Worm (Caenorhabditis elegans) whole organism, young adult: Measurements from ENCODE around the gene W08E12.8.
A peak's percentile ranks its signal among the peaks of the same experiment; 100 is the strongest.

Experiments used
- F22D6.2 ChIP-seq: sonication (generic microtip); optimal IDR thresholded peaks from 2 replicates; lab custom pipeline; 2016; ENCODE audit warnings: mild to moderate bottlenecking, missing genetic modification characterization, missing compliant biosample characterization
- F33H1.4 ChIP-seq: fragments of 200-800 bp; sonication (Bioruptor generic); IDR thresholded peaks from 2 replicates; pipeline ENCODE4 v1.3.6; 2022; ENCODE audit warnings: missing genetic modification reagents, missing genetic modification characterization, missing compliant biosample characterization
- T26A5.8 ChIP-seq: sonication (generic microtip); optimal IDR thresholded peaks from 2 replicates; lab custom pipeline; 2016; ENCODE audit warnings: missing genetic modification characterization, missing compliant biosample characterization
- Y56A3A.18 ChIP-seq: fragments of 200-800 bp; sonication (Bioruptor generic); IDR thresholded peaks from 2 replicates; pipeline ENCODE4 v1.3.6; 2022; ENCODE audit warnings: missing genetic modification reagents, missing genetic modification characterization, missing compliant biosample characterization
- Y95B8A.8 ChIP-seq: fragments of 200-800 bp; sonication (Bioruptor generic); IDR thresholded peaks from 2 replicates; pipeline ENCODE4 v1.3.6; 2022; ENCODE audit warnings: missing genetic modification reagents, missing genetic modification characterization, missing compliant biosample characterization
- ceh-91 ChIP-seq: fragments of 200-800 bp; sonication (Bioruptor generic); IDR thresholded peaks from 2 replicates; pipeline ENCODE4 v1.3.6; 2022; ENCODE audit warnings: missing genetic modification reagents, missing genetic modification characterization, missing compliant biosample characterization
- chd-7 ChIP-seq: sonication (generic microtip); optimal IDR thresholded peaks from 2 replicates; lab custom pipeline; 2016; ENCODE audit warnings: mild to moderate bottlenecking, missing genetic modification characterization, moderate library complexity, missing compliant biosample characterization
- dpff-1 ChIP-seq: sonication (generic microtip); optimal IDR thresholded peaks from 2 replicates; lab custom pipeline; 2017; ENCODE audit warnings: mild to moderate bottlenecking, missing genetic modification characterization, missing compliant biosample characterization
- dpl-1 ChIP-seq: fragments of 150-350 bp; optimal IDR thresholded peaks from 2 replicates; lab custom pipeline; 2014; ENCODE audit warnings: missing biosample characterization, missing genetic modification reagents, missing genetic modification characterization
- him-1 ChIP-seq: sonication (generic microtip); optimal IDR thresholded peaks from 2 replicates; lab custom pipeline; 2016; ENCODE audit warnings: missing genotype, missing genetic modification reagents, missing genetic modification characterization, missing compliant biosample characterization
- mel-28 ChIP-seq: sonication (generic microtip); optimal IDR thresholded peaks from 2 replicates; lab custom pipeline; 2016; ENCODE audit warnings: borderline replicate concordance, mild to moderate bottlenecking, missing genetic modification characterization, missing compliant biosample characterization
- sptf-2 ChIP-seq: fragments of 200-800 bp; sonication (Bioruptor generic); optimal IDR thresholded peaks from 2 replicates; lab custom pipeline; 2018; ENCODE audit warnings: mild to moderate bottlenecking, missing genetic modification characterization, missing compliant biosample characterization
- unc-62 ChIP-seq: fragments of 150-350 bp; optimal IDR thresholded peaks from 2 replicates; lab custom pipeline; 2014; ENCODE audit warnings: missing biosample characterization, missing genetic modification reagents, missing genetic modification characterization
- zfh-2 ChIP-seq: fragments of 200-800 bp; sonication (Bioruptor generic); conservative IDR thresholded peaks from 2 replicates; pipeline ENCODE4 v1.3.6; 2022; ENCODE audit warnings: missing genetic modification reagents, missing genetic modification characterization, missing compliant biosample characterization

ce11 chrIV:3336585-3336984 lies 44.4 kb downstream of the W08E12.8 start, which contains the start of gene F42A6.6:
- TF ChIP-seq mel-28 (tag; lab: Kevin White, UChicago), result peak; percentile 41
- peak; percentile 88 for TF ChIP-seq chd-7 (tag; lab: Kevin White, UChicago)
- peak; percentile 47; the same call in 1 of the 2 replicates for TF ChIP-seq ceh-91 (GFP tag; lab: Robert Waterston, UW)
- TF ChIP-seq Y95B8A.8 (GFP tag; lab: Robert Waterston, UW), result no peak; the same call in 1 of the 2 replicates
- TF ChIP-seq dpl-1 (GFP tag; lab: Kevin White, UChicago), result no peak
- peak; percentile 94 for TF ChIP-seq T26A5.8 (tag; lab: Kevin White, UChicago)
- TF ChIP-seq F33H1.4 (GFP tag; lab: Robert Waterston, UW), result peak; percentile 67
- no peak for TF ChIP-seq unc-62 (GFP tag; lab: Kevin White, UChicago)
- peak; percentile 61 for TF ChIP-seq dpff-1 (tag; lab: Kevin White, UChicago)
- no peak for TF ChIP-seq F22D6.2 (tag; lab: Kevin White, UChicago)
- peak; percentile 15 for TF ChIP-seq him-1 (tag; lab: Kevin White, UChicago)
- TF ChIP-seq zfh-2 (GFP tag; lab: Robert Waterston, UW), result no peak
- peak; percentile 83; the same call in 1 of the 2 replicates for TF ChIP-seq Y56A3A.18 (GFP tag; lab: Robert Waterston, UW)
- TF ChIP-seq sptf-2, result no peak
